Worm (Caenorhabditis elegans): Measurements from ENCODE around the gene dsl-4.

ce11 chrX:14118762-14119161 is 28.6 kb downstream of the dsl-4 start:
- no peak for TF ChIP-seq elt-2 (tag; optimal IDR thresholded peaks at IDR 0.05)
- no peak for TF ChIP-seq pqm-1 (tag; optimal IDR thresholded peaks at IDR 0.05)
